Worm (Caenorhabditis elegans): Measurements from ENCODE around the gene Y53F4B.27.

DNA sequence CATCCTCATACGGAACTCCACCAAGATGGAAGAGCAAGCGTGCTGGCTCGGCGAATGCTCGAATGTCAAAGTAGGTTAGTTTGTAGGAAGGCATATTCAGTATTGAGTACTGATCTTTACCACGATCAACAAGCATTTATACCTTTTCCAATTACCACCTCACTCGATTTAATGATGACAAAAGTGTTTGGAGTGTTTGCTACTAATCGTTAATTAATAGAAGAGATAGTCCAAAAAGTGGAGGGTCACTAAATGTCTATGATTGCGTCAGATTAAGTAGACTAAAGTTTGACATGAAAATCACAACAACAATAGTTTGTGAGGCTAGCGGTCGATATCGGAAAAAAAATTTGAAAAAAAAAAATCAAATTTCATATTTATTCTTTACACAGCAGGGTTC, 37.4 kb downstream of the Y53F4B.27 start, which contains the start of gene gst-34:
- TF ChIP-seq ama-1 (optimal IDR thresholded peaks at IDR 0.05), result no peak
- no peak for TF ChIP-seq ceh-13 (GFP tag; optimal IDR thresholded peaks at IDR 0.05)
- no peak for TF ChIP-seq tbx-37 (GFP tag; conservative IDR thresholded peaks at IDR 0.05)
- TF ChIP-seq ets-7 (tag; optimal IDR thresholded peaks at IDR 0.05), result no peak
- TF ChIP-seq hmg-4 (GFP tag; optimal IDR thresholded peaks at IDR 0.05), result no peak
- TF ChIP-seq hnd-1 (tag; optimal IDR thresholded peaks at IDR 0.05), result no peak
- TF ChIP-seq flt-1 (GFP tag; IDR thresholded peaks at IDR 0.05), result no peak
- TF ChIP-seq ceh-36 (tag; optimal IDR thresholded peaks at IDR 0.05), result no peak
- TF ChIP-seq hmbx-1 (tag; optimal IDR thresholded peaks at IDR 0.05), result no peak
- no peak for TF ChIP-seq tra-4 (tag; optimal IDR thresholded peaks at IDR 0.05)
- no peak for TF ChIP-seq F13C5.2 (tag; optimal IDR thresholded peaks at IDR 0.05)
- TF ChIP-seq scrt-1 (GFP tag; IDR thresholded peaks at IDR 0.05), result no peak
- TF ChIP-seq pes-1 (GFP tag; IDR thresholded peaks at IDR 0.05), result no peak
- TF ChIP-seq sea-1 (GFP tag; conservative IDR thresholded peaks at IDR 0.05), result no peak
